Fruit fly (Drosophila melanogaster) Kc167 (cell line): ENCODE measurements around the gene Tlk.

ENCODE experiments used
- Myc ChIP-seq: fragments of >200 bp; optimal IDR thresholded peaks from 2 replicates; lab custom pipeline; 2017; ENCODE audit warnings: missing external identifiers
- Sin3A ChIP-seq: fragments of >200 bp; optimal IDR thresholded peaks from 2 replicates; lab custom pipeline; 2018; ENCODE audit warnings: missing external identifiers
- h ChIP-seq: fragments of >200 bp; optimal IDR thresholded peaks from 3 replicates; lab custom pipeline; 2018; ENCODE audit warnings: missing external identifiers
- psq ChIP-seq: fragments of >200 bp; optimal IDR thresholded peaks from 2 replicates; lab custom pipeline; 2017; ENCODE audit warnings: missing external identifiers
- ttk ChIP-seq: sonication (Bioruptor generic); optimal IDR thresholded peaks from 2 replicates; lab custom pipeline; 2017; ENCODE audit warnings: missing external identifiers

DNA sequence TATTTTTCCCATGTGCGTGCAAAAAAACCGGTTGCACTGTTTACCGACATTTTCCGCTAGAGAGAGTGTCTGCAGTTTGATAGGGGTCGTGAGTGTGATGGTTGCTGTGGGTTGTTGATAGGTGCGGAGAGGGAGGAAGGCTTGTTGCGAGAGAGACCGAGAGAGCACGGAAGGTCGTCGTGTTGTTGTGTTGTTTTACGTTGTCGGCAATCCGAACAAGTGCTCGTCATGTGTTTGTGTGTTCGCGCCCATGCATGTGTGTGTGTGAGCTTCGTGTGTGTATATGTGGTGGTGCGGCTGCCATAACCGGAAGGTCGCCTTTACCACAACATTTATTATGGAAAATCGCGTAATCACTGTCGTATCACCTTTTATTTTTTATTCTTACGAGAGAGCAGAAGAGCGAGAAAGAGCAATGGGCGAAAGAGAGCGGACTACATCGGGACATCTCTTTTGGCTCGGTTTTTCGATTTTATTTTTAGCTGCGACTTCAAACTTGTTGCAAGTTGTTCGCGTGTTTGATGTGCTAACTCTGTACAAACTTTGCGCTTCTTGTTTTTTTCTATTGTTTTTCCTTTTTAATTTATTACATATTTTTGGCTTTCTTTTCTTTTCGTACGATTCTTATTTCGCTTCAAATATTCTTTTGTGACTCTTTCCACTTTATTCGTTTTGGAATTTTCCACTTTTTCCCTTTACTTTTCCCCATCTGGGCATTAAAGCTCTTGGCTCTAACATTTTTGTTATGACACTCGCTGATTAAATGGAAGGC lies 24.9 kb downstream of the Tlk start:
- no peak for TF ChIP-seq ttk
- no peak for TF ChIP-seq psq (lab: Kevin White, UChicago)
- TF ChIP-seq h (lab: Kevin White, UChicago), result no peak
- no peak for TF ChIP-seq Myc (lab: Kevin White, UChicago)
- no peak for TF ChIP-seq Sin3A
